Fruit fly (Drosophila melanogaster): Measurements from ENCODE around the gene Nrx-1.

Gene Nrx-1

DNA sequence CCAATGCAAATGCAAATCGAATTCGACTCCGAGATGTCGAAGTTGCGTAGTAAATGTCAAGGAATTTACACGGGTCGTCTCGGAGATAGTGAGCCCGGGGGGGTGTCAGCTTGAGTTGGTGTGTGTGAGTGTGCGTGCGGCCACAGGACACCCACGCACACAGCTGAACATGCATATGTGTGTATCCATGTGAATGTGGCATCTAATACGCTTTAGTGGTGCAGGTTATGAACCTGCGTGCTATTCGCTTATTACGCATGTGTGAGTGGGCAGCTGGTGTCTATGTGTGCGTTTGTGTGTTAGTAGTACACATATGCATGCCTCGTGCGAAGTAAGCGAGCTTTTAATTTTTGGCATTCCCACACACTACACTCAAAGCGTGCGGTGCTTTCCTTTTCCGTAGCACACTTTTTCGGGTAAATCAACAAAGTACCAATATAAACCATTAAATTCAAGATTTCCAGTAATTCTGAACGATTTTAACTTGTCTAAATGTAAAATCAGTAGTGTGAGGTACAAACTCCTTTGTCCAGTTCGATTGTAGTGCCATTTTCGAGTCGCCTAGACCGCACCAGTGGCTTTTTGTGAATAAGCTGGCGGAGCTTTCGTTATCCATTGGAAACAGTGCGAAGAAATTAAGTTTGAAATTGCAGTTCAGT, 646 bp downstream of the Nrx-1 start (continued):
- no peak for TF ChIP-seq CG12769 (tag; optimal IDR thresholded peaks at IDR 0.05)
- TF ChIP-seq CG4404 (GFP tag; IDR thresholded peaks at IDR 0.05) = peak; percentile 46
- TF ChIP-seq CG2678 (tag; optimal IDR thresholded peaks at IDR 0.05) = peak; percentile 94
- TF ChIP-seq Hr78 (GFP tag; optimal IDR thresholded peaks at IDR 0.05) = no peak
- TF ChIP-seq D (optimal IDR thresholded peaks at IDR 0.05) = no peak
- TF ChIP-seq D (GFP tag; optimal IDR thresholded peaks at IDR 0.05) = peak; percentile 73
- TF ChIP-seq al (GFP tag; IDR thresholded peaks at IDR 0.05) = peak; percentile 76
- peak; percentile 81 for TF ChIP-seq CG15011 (GFP tag; optimal IDR thresholded peaks at IDR 0.05)
- TF ChIP-seq CG6854 (GFP tag; optimal IDR thresholded peaks at IDR 0.05) = peak; percentile 85
- peak; percentile 90 for TF ChIP-seq her (GFP tag; optimal IDR thresholded peaks at IDR 0.05)
- peak; percentile 87 for TF ChIP-seq CG12659 (GFP tag; optimal IDR thresholded peaks at IDR 0.05)
- no peak for TF ChIP-seq nau (GFP tag; optimal IDR thresholded peaks at IDR 0.05)
- TF ChIP-seq MBD-R2 (GFP tag; IDR thresholded peaks at IDR 0.05) = peak; percentile 48; the same call in 1 of the 2 replicates
- no peak for TF ChIP-seq CG18262 (tag; optimal IDR thresholded peaks at IDR 0.05)
- TF ChIP-seq H2.0 (GFP tag; IDR thresholded peaks at IDR 0.05) = peak; percentile 81
- TF ChIP-seq ind (GFP tag; optimal IDR thresholded peaks at IDR 0.05) = peak; percentile 90
- no peak for TF ChIP-seq Trl (optimal IDR thresholded peaks at IDR 0.05)
- peak; percentile 91 for TF ChIP-seq Trl (GFP tag; optimal IDR thresholded peaks at IDR 0.05)
- no peak for TF ChIP-seq Dip2 (GFP tag; IDR thresholded peaks at IDR 0.05)
- peak; percentile 39; the same call in 1 of the 2 replicates for TF ChIP-seq CG5953 (GFP tag; IDR thresholded peaks at IDR 0.05)
- peak; percentile 66 for TF ChIP-seq klu (GFP tag; IDR thresholded peaks at IDR 0.05)
- TF ChIP-seq ash1 (GFP tag; optimal IDR thresholded peaks at IDR 0.05) = peak; percentile 50
- peak; percentile 79 for TF ChIP-seq peb (GFP tag; IDR thresholded peaks at IDR 0.05)
- peak; percentile 84 for TF ChIP-seq vfl (GFP tag; optimal IDR thresholded peaks at IDR 0.05)
- TF ChIP-seq CG12219 (GFP tag; optimal IDR thresholded peaks at IDR 0.05) = peak; percentile 85
- peak; percentile 93 for TF ChIP-seq caup (GFP tag; optimal IDR thresholded peaks at IDR 0.05; ENCODE audit: severe bottlenecking)
- peak; percentile 90 for TF ChIP-seq Rfx (GFP tag; IDR thresholded peaks at IDR 0.05)
- peak; percentile 87 for TF ChIP-seq pum (GFP tag; optimal IDR thresholded peaks at IDR 0.05)
- TF ChIP-seq CG7372 (GFP tag; IDR thresholded peaks at IDR 0.05) = peak; percentile 78
- no peak for TF ChIP-seq Opbp (GFP tag; IDR thresholded peaks at IDR 0.05; ENCODE audit: partially characterized antibody)
- peak; percentile 90 for TF ChIP-seq CG34376 (GFP tag; optimal IDR thresholded peaks at IDR 0.05)
- TF ChIP-seq jumu (GFP tag; optimal IDR thresholded peaks at IDR 0.05) = peak; percentile 89
- 0 out of 2 replicates have a peak, but pooled peaks have one; percentile 24 for TF ChIP-seq CG4360 (GFP tag; IDR thresholded peaks at IDR 0.05)
- peak; percentile 74 for TF ChIP-seq run (tag; optimal IDR thresholded peaks at IDR 0.05)
- peak; percentile 82 for TF ChIP-seq CG14667 (GFP tag; IDR thresholded peaks at IDR 0.05)
- TF ChIP-seq nerfin-2 (GFP tag; IDR thresholded peaks at IDR 0.05; ENCODE audit: partially characterized antibody) = no peak
- peak; percentile 81 for TF ChIP-seq Max (GFP tag; optimal IDR thresholded peaks at IDR 0.05)
- no peak for TF ChIP-seq CG9797 (GFP tag; optimal IDR thresholded peaks at IDR 0.05)
- peak; percentile 78; the same call in 1 of the 2 replicates for TF ChIP-seq Awh (GFP tag; IDR thresholded peaks at IDR 0.05)
- no peak for TF ChIP-seq cad (GFP tag; optimal IDR thresholded peaks at IDR 0.05)
- peak; percentile 71; the same call in 1 of the 2 replicates for TF ChIP-seq chm (GFP tag; IDR thresholded peaks at IDR 0.05)
- TF ChIP-seq CG11456 (GFP tag; IDR thresholded peaks at IDR 0.05) = peak; percentile 86
- 0 out of 2 replicates have a peak, but pooled peaks have one; percentile 25 for TF ChIP-seq CG11696 (GFP tag; IDR thresholded peaks at IDR 0.05)
- TF ChIP-seq Chrac-16 (GFP tag; optimal IDR thresholded peaks at IDR 0.05) = peak; percentile 81
- TF ChIP-seq CG3065 (GFP tag; optimal IDR thresholded peaks at IDR 0.05) = no peak
- peak; percentile 67 for TF ChIP-seq CG8089 (GFP tag; optimal IDR thresholded peaks at IDR 0.05)
- TF ChIP-seq CG15514 (GFP tag; optimal IDR thresholded peaks at IDR 0.05) = peak; percentile 85
- peak; percentile 80 for TF ChIP-seq CG4730 (GFP tag; IDR thresholded peaks at IDR 0.05)
- TF ChIP-seq Bdp1 (GFP tag; optimal IDR thresholded peaks at IDR 0.05) = peak; percentile 71
- TF ChIP-seq CG12071 (GFP tag; optimal IDR thresholded peaks at IDR 0.05) = peak; percentile 90

Measured in whole organism, embryonic.